Fruit fly (Drosophila melanogaster) whole organism, embryonic: ENCODE data around the gene loaf.

Experiments
- Aef1 ChIP-seq: fragments of 200-800 bp; sonication (Bioruptor generic); IDR thresholded peaks from 3 replicates; pipeline ENCODE4 v1.3.6; 2022; ENCODE audit warnings: missing biosample characterization, missing genetic modification characterization
- Atf6 ChIP-seq: fragments of 200-800 bp; sonication (Bioruptor generic); IDR thresholded peaks from 2 replicates; pipeline ENCODE4 v1.3.6; 2022; ENCODE audit warnings: missing biosample characterization, missing genetic modification characterization
- B-H1 ChIP-seq: fragments of 200-800 bp; sonication (Bioruptor generic); IDR thresholded peaks from 3 replicates; pipeline ENCODE4 v1.3.6; 2022; ENCODE audit warnings: missing biosample characterization, missing genetic modification characterization
- CG10267 ChIP-seq: fragments of 200-800 bp; sonication (Bioruptor generic); optimal IDR thresholded peaks from 2 replicates; lab custom pipeline; 2018; ENCODE audit warnings: missing biosample characterization, mild to moderate bottlenecking, missing genetic modification characterization, moderate library complexity
- CG11560 ChIP-seq: fragments of 200-800 bp; sonication (Bioruptor generic); IDR thresholded peaks from 3 replicates; pipeline ENCODE4 v1.3.6; 2022; ENCODE audit warnings: missing biosample characterization, missing genetic modification characterization
- CG1529 ChIP-seq: fragments of 200-800 bp; sonication (Bioruptor generic); optimal IDR thresholded peaks from 3 replicates; lab custom pipeline; 2018; ENCODE audit warnings: missing biosample characterization, missing genetic modification characterization
- CG15696 ChIP-seq: fragments of 200-800 bp; sonication (Bioruptor generic); optimal IDR thresholded peaks from 2 replicates; lab custom pipeline; 2019; ENCODE audit warnings: missing biosample characterization, mild to moderate bottlenecking, missing genetic modification characterization, moderate library complexity
- CG1647 ChIP-seq: fragments of 200-800 bp; sonication (Bioruptor generic); optimal IDR thresholded peaks from 3 replicates; lab custom pipeline; 2016; ENCODE audit warnings: missing biosample characterization, missing genetic modification characterization
- CG18476 ChIP-seq: fragments of 200-800 bp; sonication (Bioruptor generic); optimal IDR thresholded peaks from 2 replicates; lab custom pipeline; 2016; ENCODE audit warnings: missing biosample characterization, mild to moderate bottlenecking, missing genetic modification characterization
- CG2129 ChIP-seq: fragments of 200-800 bp; sonication (Bioruptor generic); IDR thresholded peaks from 2 replicates; pipeline ENCODE4 v1.3.6; 2022; ENCODE audit warnings: missing biosample characterization, missing genetic modification characterization; ENCODE audit not compliant: partially characterized antibody
- CG2202 ChIP-seq: fragments of 200-800 bp; sonication (Bioruptor generic); optimal IDR thresholded peaks from 2 replicates; lab custom pipeline; 2018; ENCODE audit warnings: missing biosample characterization, mild to moderate bottlenecking, missing genetic modification characterization
- CG3163 ChIP-seq: fragments of 200-800 bp; sonication (Bioruptor generic); optimal IDR thresholded peaks from 3 replicates; lab custom pipeline; 2016; ENCODE audit warnings: missing biosample characterization, missing genetic modification characterization
- CG3281 ChIP-seq: fragments of 200-800 bp; sonication (Bioruptor generic); optimal IDR thresholded peaks from 3 replicates; lab custom pipeline; 2017; ENCODE audit warnings: missing biosample characterization, mild to moderate bottlenecking, missing genetic modification characterization
- CG34224 ChIP-seq: fragments of 200-800 bp; sonication (Bioruptor generic); IDR thresholded peaks from 3 replicates; pipeline ENCODE4 v1.3.6; 2022; ENCODE audit warnings: missing biosample characterization, missing genetic modification characterization; ENCODE audit not compliant: partially characterized antibody
- CG4707 ChIP-seq: fragments of 200-800 bp; sonication (Bioruptor generic); optimal IDR thresholded peaks from 2 replicates; lab custom pipeline; 2018; ENCODE audit warnings: missing biosample characterization, mild to moderate bottlenecking, missing genetic modification characterization, moderate library complexity
- CG6254 ChIP-seq: fragments of 200-800 bp; sonication (Bioruptor generic); optimal IDR thresholded peaks from 3 replicates; lab custom pipeline; 2017; ENCODE audit warnings: mild to moderate bottlenecking, missing biosample characterization, missing genetic modification reagents, missing genetic modification characterization
- CG6791 ChIP-seq: fragments of 200-800 bp; sonication (Bioruptor generic); IDR thresholded peaks from 3 replicates; pipeline ENCODE4 v1.3.6; 2022; ENCODE audit warnings: missing biosample characterization, missing genetic modification characterization; ENCODE audit not compliant: partially characterized antibody
- CG9876 ChIP-seq: fragments of 200-800 bp; sonication (Bioruptor generic); optimal IDR thresholded peaks from 2 replicates; lab custom pipeline; 2016; ENCODE audit warnings: missing biosample characterization, missing genetic modification characterization
- CHES-1-like ChIP-seq: fragments of 200-800 bp; sonication (Bioruptor generic); optimal IDR thresholded peaks from 2 replicates; lab custom pipeline; 2016; ENCODE audit warnings: missing biosample characterization, missing genetic modification characterization
- Camta ChIP-seq: fragments of 200-800 bp; sonication (Bioruptor generic); optimal IDR thresholded peaks from 2 replicates; lab custom pipeline; 2016; ENCODE audit warnings: missing biosample characterization, missing genetic modification characterization
- Dll ChIP-seq: fragments of 200-800 bp; sonication (Bioruptor generic); IDR thresholded peaks from 4 replicates; pipeline ENCODE4 v1.3.6; 2022; ENCODE audit warnings: missing biosample characterization, missing genetic modification characterization; ENCODE audit not compliant: partially characterized antibody
- Fer2 ChIP-seq: fragments of 200-800 bp; sonication (Bioruptor generic); optimal IDR thresholded peaks from 2 replicates; lab custom pipeline; 2018; ENCODE audit warnings: missing biosample characterization, mild to moderate bottlenecking, missing genetic modification characterization, moderate library complexity
- Fer3 ChIP-seq: fragments of 200-800 bp; sonication (Bioruptor generic); optimal IDR thresholded peaks from 2 replicates; lab custom pipeline; 2018; ENCODE audit warnings: missing biosample characterization, mild to moderate bottlenecking, missing genetic modification characterization, moderate library complexity
- H15 ChIP-seq: fragments of 200-800 bp; sonication (Bioruptor generic); IDR thresholded peaks from 3 replicates; pipeline ENCODE4 v1.3.6; 2022; ENCODE audit warnings: missing biosample characterization, missing genetic modification characterization
- HLH3B ChIP-seq: fragments of 200-800 bp; sonication (Bioruptor generic); IDR thresholded peaks from 2 replicates; pipeline ENCODE4 v1.3.6; 2022; ENCODE audit warnings: missing biosample characterization, missing genetic modification characterization
- HmgZ ChIP-seq: fragments of 200-800 bp; sonication (Bioruptor generic); optimal IDR thresholded peaks from 2 replicates; lab custom pipeline; 2018; ENCODE audit warnings: missing biosample characterization, mild to moderate bottlenecking, missing genetic modification characterization
- Hr3 ChIP-seq: fragments of 200-800 bp; sonication (Bioruptor generic); optimal IDR thresholded peaks from 3 replicates; lab custom pipeline; 2016; ENCODE audit warnings: missing biosample characterization, missing genetic modification characterization
- Jarid2 ChIP-seq: fragments of 200-800 bp; sonication (Bioruptor generic); optimal IDR thresholded peaks from 3 replicates; lab custom pipeline; 2017; ENCODE audit warnings: mild to moderate bottlenecking, missing biosample characterization, missing genetic modification reagents, missing genetic modification characterization
- NfI ChIP-seq: fragments of 200-800 bp; sonication (Bioruptor generic); optimal IDR thresholded peaks from 3 replicates; lab custom pipeline; 2018; ENCODE audit warnings: missing biosample characterization, mild to moderate bottlenecking, missing genetic modification characterization, moderate library complexity
- Opbp ChIP-seq: fragments of 200-800 bp; sonication (Bioruptor generic); IDR thresholded peaks from 3 replicates; pipeline ENCODE4 v1.3.6; 2022; ENCODE audit warnings: missing biosample characterization, missing genetic modification characterization; ENCODE audit not compliant: partially characterized antibody
- Sox100B ChIP-seq: fragments of 200-800 bp; sonication (Bioruptor generic); optimal IDR thresholded peaks from 3 replicates; lab custom pipeline; 2018; ENCODE audit warnings: missing biosample characterization, mild to moderate bottlenecking, missing genetic modification characterization
- Ssrp ChIP-seq: fragments of 200-800 bp; sonication (Bioruptor generic); optimal IDR thresholded peaks from 2 replicates; lab custom pipeline; 2018; ENCODE audit warnings: missing biosample characterization, mild to moderate bottlenecking, missing genetic modification characterization, moderate library complexity
- Stat92E ChIP-seq, 3 experiments: fragments of >200 bp in 2 of 3; fragments of 200-800 bp in 1 of 3; sonication (Bioruptor generic) in 1 of 3; optimal IDR thresholded peaks; 2 replicates each; lab custom pipeline; 2017 to 2019; ENCODE audit warnings: missing biosample characterization in 3 of 3, missing genetic modification characterization in 3 of 3, mild to moderate bottlenecking in 1 of 3, moderate library complexity in 1 of 3
- al ChIP-seq: fragments of 200-800 bp; sonication (Bioruptor generic); IDR thresholded peaks from 2 replicates; pipeline ENCODE4 v1.3.6; 2022; ENCODE audit warnings: missing biosample characterization, missing genetic modification characterization
- amos ChIP-seq: fragments of 200-800 bp; sonication (Bioruptor generic); IDR thresholded peaks from 2 replicates; pipeline ENCODE4 v1.3.6; 2022; ENCODE audit warnings: missing biosample characterization, missing genetic modification characterization; ENCODE audit not compliant: partially characterized antibody
- ato ChIP-seq: fragments of 200-800 bp; sonication (Bioruptor generic); IDR thresholded peaks from 2 replicates; pipeline ENCODE4 v1.3.6; 2022; ENCODE audit warnings: missing biosample characterization, missing genetic modification characterization; ENCODE audit not compliant: partially characterized antibody
- emc ChIP-seq: fragments of 200-800 bp; sonication (Bioruptor generic); optimal IDR thresholded peaks from 2 replicates; lab custom pipeline; 2016; ENCODE audit warnings: missing biosample characterization, missing genetic modification characterization
- esg ChIP-seq: fragments of 200-800 bp; sonication (Bioruptor generic); conservative IDR thresholded peaks from 2 replicates; pipeline ENCODE4 v1.3.6; 2022; ENCODE audit warnings: missing biosample characterization, missing genetic modification characterization
- luna ChIP-seq: fragments of 200-800 bp; sonication (Bioruptor generic); optimal IDR thresholded peaks from 2 replicates; lab custom pipeline; 2016; ENCODE audit warnings: missing biosample characterization, missing genetic modification characterization
- nerfin-2 ChIP-seq: fragments of 200-800 bp; sonication (Bioruptor generic); IDR thresholded peaks from 2 replicates; pipeline ENCODE4 v1.3.6; 2022; ENCODE audit warnings: missing biosample characterization, missing genetic modification characterization; ENCODE audit not compliant: partially characterized antibody
- phol ChIP-seq: fragments of 200-800 bp; sonication (Bioruptor generic); optimal IDR thresholded peaks from 3 replicates; lab custom pipeline; 2018; ENCODE audit warnings: missing biosample characterization, mild to moderate bottlenecking, missing genetic modification characterization, moderate library complexity
- salm ChIP-seq: fragments of 200-800 bp; sonication (Bioruptor generic); optimal IDR thresholded peaks from 2 replicates; lab custom pipeline; 2018; ENCODE audit warnings: missing biosample characterization, mild to moderate bottlenecking, missing genetic modification characterization
- sd ChIP-seq: fragments of 200-800 bp; sonication (Bioruptor generic); optimal IDR thresholded peaks from 3 replicates; lab custom pipeline; 2018; ENCODE audit warnings: missing biosample characterization, mild to moderate bottlenecking, missing genetic modification characterization, moderate library complexity
- slbo ChIP-seq: fragments of 200-800 bp; sonication (Bioruptor generic); IDR thresholded peaks from 2 replicates; pipeline ENCODE4 v1.3.6; 2022; ENCODE audit warnings: missing biosample characterization, missing genetic modification characterization
- sr ChIP-seq: fragments of 200-800 bp; sonication (Bioruptor generic); IDR thresholded peaks from 3 replicates; pipeline ENCODE4 v1.3.6; 2022; ENCODE audit warnings: missing biosample characterization, missing genetic modification characterization
- stwl ChIP-seq: fragments of 200-800 bp; sonication (Bioruptor generic); optimal IDR thresholded peaks from 3 replicates; lab custom pipeline; 2018; ENCODE audit warnings: missing biosample characterization, mild to moderate bottlenecking, missing genetic modification characterization, moderate library complexity
- tgo ChIP-seq: fragments of 200-800 bp; sonication (Bioruptor generic); IDR thresholded peaks from 3 replicates; pipeline ENCODE4 v1.3.6; 2022; ENCODE audit warnings: missing biosample characterization, missing genetic modification characterization
- tll ChIP-seq, 2 experiments: fragments of 200-800 bp in 1 of 2; fragments of >200 bp in 1 of 2; sonication (Bioruptor generic) in 1 of 2; optimal IDR thresholded peaks; 2 replicates each; lab custom pipeline; 2017 to 2019; ENCODE audit warnings: missing biosample characterization in 2 of 2, missing genetic modification characterization in 2 of 2, mild to moderate bottlenecking in 1 of 2, moderate library complexity in 1 of 2
- trem ChIP-seq: fragments of 200-800 bp; optimal IDR thresholded peaks from 3 replicates; lab custom pipeline; 2019; ENCODE audit warnings: missing biosample characterization, mild to moderate bottlenecking, missing genetic modification characterization, moderate library complexity

loaf gene

DNA sequence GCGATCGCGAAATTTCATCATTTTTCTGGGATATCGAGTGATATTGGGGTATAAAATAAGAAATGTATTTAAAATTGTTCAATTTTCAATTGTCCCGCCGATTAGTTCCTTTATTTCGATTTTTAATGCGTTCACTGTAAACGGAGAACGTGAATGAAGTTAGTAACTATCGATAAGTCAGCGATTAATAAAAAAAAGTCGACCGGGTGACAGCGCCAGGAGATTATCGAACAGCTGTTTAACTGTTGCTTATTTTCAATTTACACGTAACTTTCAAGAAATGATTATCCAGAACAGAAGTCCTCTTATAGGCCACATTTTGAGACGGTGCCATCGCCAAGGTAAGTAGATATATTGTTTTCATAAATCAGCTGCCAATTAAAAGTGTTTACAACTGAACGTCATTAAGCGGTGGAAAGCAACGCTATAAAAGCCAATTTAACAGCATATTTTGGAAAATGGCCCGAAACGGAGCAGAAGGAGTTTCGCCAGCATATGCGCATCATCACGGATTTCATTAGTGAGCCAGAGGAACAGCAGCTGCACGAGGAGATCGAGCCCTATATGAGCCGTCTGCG, 49.3 kb upstream of the loaf start, which contains the start of gene CG14130 (continued):
- TF ChIP-seq Stat92E (GFP tag; optimal IDR thresholded peaks at IDR 0.05; lab: Kevin White, UChicago), result no peak
- TF ChIP-seq nerfin-2 (GFP tag; lab: Robert Waterston, UW), result peak; percentile 91
- peak; percentile 56 for TF ChIP-seq HmgZ
- no peak for TF ChIP-seq Aef1 (GFP tag; lab: Robert Waterston, UW)
- no peak for TF ChIP-seq CG15696 (tag; lab: Kevin White, UChicago)
- TF ChIP-seq sd (tag; lab: Kevin White, UChicago), result no peak
- no peak for TF ChIP-seq CG6254
- no peak for TF ChIP-seq CG11560
- no peak for TF ChIP-seq Fer3 (tag; lab: Kevin White, UChicago)
- TF ChIP-seq trem (tag; lab: Kevin White, UChicago), result peak; percentile 56
- no peak for TF ChIP-seq emc (GFP tag; lab: Kevin White, UChicago)
- TF ChIP-seq Jarid2 (GFP tag; lab: Kevin White, UChicago), result no peak
- TF ChIP-seq CG3281 (GFP tag; lab: Kevin White, UChicago), result no peak
- no peak for TF ChIP-seq HLH3B (GFP tag; lab: Robert Waterston, UW)
- TF ChIP-seq CG18476 (GFP tag; lab: Kevin White, UChicago), result no peak
- TF ChIP-seq phol, result peak; percentile 1
- TF ChIP-seq tll (GFP tag; optimal IDR thresholded peaks at IDR 0.05; lab: Kevin White, UChicago), result peak in 1 of 2 experiments; percentile 1
- TF ChIP-seq Atf6 (GFP tag; lab: Robert Waterston, UW), result no peak
- TF ChIP-seq NfI, result no peak
- no peak for TF ChIP-seq CG1647
- no peak for TF ChIP-seq tgo (GFP tag; lab: Robert Waterston, UW)
- TF ChIP-seq sr, result no peak
- no peak for TF ChIP-seq CG4707 (GFP tag; lab: Kevin White, UChicago)
- TF ChIP-seq Opbp (GFP tag; lab: Robert Waterston, UW), result peak; percentile 92
- TF ChIP-seq CG10267 (tag; lab: Kevin White, UChicago), result no peak
- TF ChIP-seq CG2202, result no peak
- TF ChIP-seq Dll (GFP tag; lab: Robert Waterston, UW), result peak; percentile 94
- no peak for TF ChIP-seq al (GFP tag; lab: Robert Waterston, UW)
- TF ChIP-seq CG1529, result no peak
- TF ChIP-seq CG34224, result peak; percentile 98
- TF ChIP-seq Ssrp (tag; lab: Kevin White, UChicago), result no peak
- TF ChIP-seq Camta (GFP tag; lab: Kevin White, UChicago), result no peak
- no peak for TF ChIP-seq Fer2 (tag; lab: Kevin White, UChicago)
- no peak for TF ChIP-seq B-H1
- peak; percentile 86 for TF ChIP-seq CG2129
- no peak for TF ChIP-seq esg (GFP tag; lab: Robert Waterston, UW)
- TF ChIP-seq CG9876, result no peak
- no peak for TF ChIP-seq slbo (GFP tag; lab: Robert Waterston, UW)
- no peak for TF ChIP-seq luna (GFP tag; lab: Kevin White, UChicago)
- TF ChIP-seq Sox100B, result no peak
- no peak for TF ChIP-seq Hr3
- TF ChIP-seq ato (GFP tag; lab: Robert Waterston, UW), result peak; percentile 91
- peak; percentile 94 for TF ChIP-seq CG6791 (GFP tag; lab: Robert Waterston, UW)
- peak; percentile 91 for TF ChIP-seq amos (GFP tag; lab: Robert Waterston, UW)
- TF ChIP-seq CHES-1-like, result no peak
- TF ChIP-seq CG3163 (GFP tag; lab: Kevin White, UChicago), result no peak
- no peak for TF ChIP-seq H15 (GFP tag; lab: Robert Waterston, UW)
- no peak for TF ChIP-seq salm
- TF ChIP-seq stwl (tag; lab: Kevin White, UChicago), result peak; percentile 58
